Worm (Caenorhabditis elegans) whole organism, young adult: ENCODE data around the gene rab-39.

Source experiments
- B0336.3 ChIP-seq: fragments of 200-800 bp; sonication (Bioruptor generic); IDR thresholded peaks from 2 replicates; pipeline ENCODE4 v1.3.6; 2022; ENCODE audit warnings: missing genetic modification characterization, missing compliant biosample characterization
- C06A6.2 ChIP-seq: fragments of 200-800 bp; sonication (Bioruptor generic); conservative IDR thresholded peaks from 2 replicates; pipeline ENCODE4 v1.3.6; 2022; ENCODE audit warnings: missing genetic modification characterization, missing compliant biosample characterization
- F10E7.11 ChIP-seq: sonication (generic microtip); optimal IDR thresholded peaks from 2 replicates; lab custom pipeline; 2017; ENCODE audit warnings: mild to moderate bottlenecking, missing genetic modification characterization, moderate library complexity, missing compliant biosample characterization
- F23B12.7 ChIP-seq: sonication (generic microtip); optimal IDR thresholded peaks from 2 replicates; lab custom pipeline; 2017; ENCODE audit warnings: missing genetic modification characterization, mild to moderate bottlenecking, missing compliant biosample characterization, antibody characterized with exemption, moderate library complexity; ENCODE audit not compliant: insufficient read depth
- F37B4.10 ChIP-seq: fragments of 200-800 bp; sonication (Bioruptor generic); IDR thresholded peaks from 2 replicates; pipeline ENCODE4 v1.3.6; 2022; ENCODE audit warnings: missing genetic modification characterization, missing compliant biosample characterization
- F39B2.1 ChIP-seq: fragments of 200-800 bp; sonication (Bioruptor generic); IDR thresholded peaks from 2 replicates; pipeline ENCODE4 v1.3.6; 2022; ENCODE audit warnings: missing genetic modification reagents, missing genetic modification characterization, missing compliant biosample characterization
- F57A8.1 ChIP-seq: fragments of 200-800 bp; sonication (Bioruptor generic); optimal IDR thresholded peaks from 2 replicates; lab custom pipeline; 2018; ENCODE audit warnings: mild to moderate bottlenecking, missing genetic modification characterization, moderate library complexity, missing compliant biosample characterization
- T26A5.8 ChIP-seq: sonication (generic microtip); optimal IDR thresholded peaks from 2 replicates; lab custom pipeline; 2016; ENCODE audit warnings: missing genetic modification characterization, missing compliant biosample characterization
- Y79H2A.3 ChIP-seq: fragments of 200-800 bp; sonication (Bioruptor generic); conservative IDR thresholded peaks from 2 replicates; pipeline ENCODE4 v1.3.6; 2022; ENCODE audit warnings: missing genetic modification reagents, missing genetic modification characterization, missing compliant biosample characterization
- akir-1 ChIP-seq: fragments of 200-800 bp; sonication (Bioruptor generic); optimal IDR thresholded peaks from 2 replicates; lab custom pipeline; 2018; ENCODE audit warnings: mild to moderate bottlenecking, missing genetic modification characterization, moderate library complexity, missing compliant biosample characterization
- aptf-2 ChIP-seq: fragments of 200-800 bp; sonication (Bioruptor generic); conservative IDR thresholded peaks from 2 replicates; pipeline ENCODE4 v1.3.6; 2022; ENCODE audit warnings: missing genetic modification reagents, missing genetic modification characterization, missing compliant biosample characterization
- bed-2 ChIP-seq: fragments of 200-800 bp; sonication (Bioruptor generic); IDR thresholded peaks from 2 replicates; pipeline ENCODE4 v1.3.6; 2022; ENCODE audit warnings: missing genetic modification reagents, missing genetic modification characterization, missing compliant biosample characterization
- efl-1 ChIP-seq: fragments of 150-350 bp; optimal IDR thresholded peaks from 2 replicates; lab custom pipeline; 2014; ENCODE audit warnings: missing biosample characterization, missing genetic modification reagents, missing genetic modification characterization
- ekl-4 ChIP-seq: fragments of 200-800 bp; sonication (Bioruptor generic); IDR thresholded peaks from 2 replicates; pipeline ENCODE4 v1.3.6; 2022; ENCODE audit warnings: missing genetic modification reagents, missing genetic modification characterization, missing compliant biosample characterization
- him-1 ChIP-seq: sonication (generic microtip); optimal IDR thresholded peaks from 2 replicates; lab custom pipeline; 2016; ENCODE audit warnings: missing genotype, missing genetic modification reagents, missing genetic modification characterization, missing compliant biosample characterization
- hlh-12 ChIP-seq: sonication (generic microtip); optimal IDR thresholded peaks from 2 replicates; lab custom pipeline; 2016; ENCODE audit warnings: missing genetic modification characterization, missing compliant biosample characterization
- hlh-26 ChIP-seq: fragments of 200-800 bp; sonication (Bioruptor generic); conservative IDR thresholded peaks from 2 replicates; pipeline ENCODE4 v1.3.6; 2022; ENCODE audit warnings: missing genetic modification reagents, missing genetic modification characterization, missing compliant biosample characterization
- hmg-20 ChIP-seq: fragments of 200-800 bp; sonication (Bioruptor generic); IDR thresholded peaks from 2 replicates; pipeline ENCODE4 v1.3.6; 2022; ENCODE audit warnings: missing genetic modification reagents, missing genetic modification characterization, missing compliant biosample characterization
- let-526 ChIP-seq: fragments of 200-800 bp; sonication (Bioruptor generic); IDR thresholded peaks from 2 replicates; pipeline ENCODE4 v1.3.6; 2022; ENCODE audit warnings: missing genetic modification reagents, missing genetic modification characterization, missing compliant biosample characterization
- let-607 ChIP-seq, 2 experiments: fragments of 200-800 bp in 1 of 2; sonication (Bioruptor generic) in 1 of 2; sonication (generic microtip) in 1 of 2; optimal IDR thresholded peaks; 2 replicates each; lab custom pipeline; 2016 to 2018; ENCODE audit warnings: mild to moderate bottlenecking in 2 of 2, missing compliant biosample characterization in 2 of 2, missing genetic modification characterization in 2 of 2, moderate library complexity in 2 of 2, missing genotype in 1 of 2
- lin-26 ChIP-seq: fragments of 200-800 bp; sonication (Bioruptor generic); IDR thresholded peaks from 2 replicates; pipeline ENCODE4 v1.3.6; 2022; ENCODE audit warnings: missing genetic modification reagents, missing genetic modification characterization, missing compliant biosample characterization
- lin-35 ChIP-seq, 3 experiments: fragments of 150-350 bp in 2 of 3; sonication (generic microtip) in 1 of 3; optimal IDR thresholded peaks; 2 replicates each; lab custom pipeline; 2014 to 2018; ENCODE audit warnings: missing biosample characterization in 3 of 3, missing genetic modification characterization in 3 of 3, missing genetic modification reagents in 3 of 3
- lir-1 ChIP-seq: fragments of 200-800 bp; sonication (Bioruptor generic); conservative IDR thresholded peaks from 2 replicates; pipeline ENCODE4 v1.3.6; 2022; ENCODE audit warnings: missing genetic modification reagents, missing genetic modification characterization, missing compliant biosample characterization
- madf-10 ChIP-seq: sonication (generic microtip); optimal IDR thresholded peaks from 2 replicates; lab custom pipeline; 2016; ENCODE audit warnings: mild to moderate bottlenecking, missing genetic modification characterization, missing compliant biosample characterization
- madf-8 ChIP-seq: fragments of 200-800 bp; sonication (Bioruptor generic); conservative IDR thresholded peaks from 2 replicates; pipeline ENCODE4 v1.3.6; 2022; ENCODE audit warnings: missing genetic modification reagents, missing genetic modification characterization, missing compliant biosample characterization
- mel-28 ChIP-seq: sonication (generic microtip); optimal IDR thresholded peaks from 2 replicates; lab custom pipeline; 2016; ENCODE audit warnings: borderline replicate concordance, mild to moderate bottlenecking, missing genetic modification characterization, missing compliant biosample characterization
- mxl-1 ChIP-seq: sonication (generic microtip); optimal IDR thresholded peaks from 2 replicates; lab custom pipeline; 2016; ENCODE audit warnings: missing genetic modification characterization, missing compliant biosample characterization
- nfya-2 ChIP-seq: fragments of 200-800 bp; sonication (Bioruptor generic); IDR thresholded peaks from 2 replicates; pipeline ENCODE4 v1.3.6; 2022; ENCODE audit warnings: missing genetic modification reagents, missing genetic modification characterization, missing compliant biosample characterization
- nfyb-1 ChIP-seq: fragments of 200-800 bp; sonication (Bioruptor generic); IDR thresholded peaks from 2 replicates; pipeline ENCODE4 v1.3.6; 2022; ENCODE audit warnings: missing genetic modification reagents, missing genetic modification characterization, missing compliant biosample characterization
- nhr-179 ChIP-seq: sonication (generic microtip); optimal IDR thresholded peaks from 2 replicates; lab custom pipeline; 2016; ENCODE audit warnings: mild to moderate bottlenecking, missing genetic modification characterization, missing compliant biosample characterization
- nhr-80 ChIP-seq: sonication (generic microtip); optimal IDR thresholded peaks from 2 replicates; lab custom pipeline; 2016; ENCODE audit warnings: missing genetic modification characterization, missing compliant biosample characterization
- nhr-90 ChIP-seq: sonication (generic microtip); optimal IDR thresholded peaks from 2 replicates; lab custom pipeline; 2016; ENCODE audit warnings: missing genotype, mild to moderate bottlenecking, missing genetic modification characterization, missing compliant biosample characterization
- pbrm-1 ChIP-seq: fragments of 200-800 bp; sonication (Bioruptor generic); IDR thresholded peaks from 2 replicates; pipeline ENCODE4 v1.3.6; 2022; ENCODE audit warnings: missing genetic modification reagents, missing genetic modification characterization, missing compliant biosample characterization
- rcor-1 ChIP-seq: fragments of 200-800 bp; sonication (Bioruptor generic); IDR thresholded peaks from 2 replicates; pipeline ENCODE4 v1.3.6; 2022; ENCODE audit warnings: missing genetic modification reagents, missing genetic modification characterization, missing compliant biosample characterization
- rec-8 ChIP-seq, 2 experiments: sonication (generic microtip); optimal IDR thresholded peaks; 2 replicates each; lab custom pipeline; 2016; ENCODE audit warnings: mild to moderate bottlenecking in 2 of 2, missing genetic modification characterization in 2 of 2, missing genetic modification reagents in 2 of 2, missing genotype in 2 of 2, missing biosample characterization in 1 of 2, missing compliant biosample characterization in 1 of 2, moderate library complexity in 1 of 2
- rpc-1 ChIP-seq, 2 experiments: fragments of 150-350 bp in 1 of 2; sonication (generic microtip) in 1 of 2; optimal IDR thresholded peaks; 2 replicates each; lab custom pipeline; 2014 to 2018; ENCODE audit warnings: missing biosample characterization in 1 of 2, missing genetic modification characterization in 1 of 2, missing genetic modification reagents in 1 of 2, missing genotype in 1 of 2
- sea-2 ChIP-seq: fragments of 200-800 bp; sonication (Bioruptor generic); IDR thresholded peaks from 2 replicates; pipeline ENCODE4 v1.3.6; 2022; ENCODE audit warnings: missing genetic modification characterization, missing compliant biosample characterization
- snpc-1.1 ChIP-seq: sonication (generic microtip); optimal IDR thresholded peaks from 2 replicates; lab custom pipeline; 2017; ENCODE audit warnings: missing genetic modification characterization, mild to moderate bottlenecking, missing compliant biosample characterization, antibody characterized with exemption, moderate library complexity, missing genotype, missing genetic modification reagents; ENCODE audit not compliant: insufficient read depth
- sptf-2 ChIP-seq: fragments of 200-800 bp; sonication (Bioruptor generic); optimal IDR thresholded peaks from 2 replicates; lab custom pipeline; 2018; ENCODE audit warnings: mild to moderate bottlenecking, missing genetic modification characterization, missing compliant biosample characterization
- tbp1 ChIP-seq: fragments of 200-800 bp; sonication (Bioruptor generic); optimal IDR thresholded peaks from 2 replicates; lab custom pipeline; 2018; ENCODE audit warnings: mild to moderate bottlenecking, missing genetic modification characterization, missing compliant biosample characterization
- tbx-9 ChIP-seq: sonication (generic microtip); optimal IDR thresholded peaks from 2 replicates; lab custom pipeline; 2016; ENCODE audit warnings: borderline replicate concordance, missing genetic modification characterization, inconsistent platforms, missing compliant biosample characterization
- unc-130 ChIP-seq: sonication (generic microtip); optimal IDR thresholded peaks from 2 replicates; lab custom pipeline; 2016; ENCODE audit warnings: missing genetic modification reagents, missing genetic modification characterization, missing compliant biosample characterization
- unc-62 ChIP-seq: fragments of 150-350 bp; optimal IDR thresholded peaks from 2 replicates; lab custom pipeline; 2014; ENCODE audit warnings: missing biosample characterization, missing genetic modification reagents, missing genetic modification characterization
- ztf-22 ChIP-seq: fragments of 200-800 bp; sonication (Bioruptor generic); optimal IDR thresholded peaks from 2 replicates; lab custom pipeline; 2018; ENCODE audit warnings: mild to moderate bottlenecking, missing genetic modification characterization, moderate library complexity, missing compliant biosample characterization
- ztf-25 ChIP-seq: fragments of 200-800 bp; sonication (Bioruptor generic); IDR thresholded peaks from 2 replicates; pipeline ENCODE4 v1.3.6; 2022; ENCODE audit warnings: missing genetic modification reagents, missing genetic modification characterization, missing compliant biosample characterization
- ztf-28 ChIP-seq: fragments of 200-800 bp; sonication (Bioruptor generic); IDR thresholded peaks from 2 replicates; pipeline ENCODE4 v1.3.6; 2022; ENCODE audit warnings: missing genetic modification reagents, missing genetic modification characterization, missing compliant biosample characterization
- ztf-3 ChIP-seq: fragments of 200-800 bp; sonication (Bioruptor generic); optimal IDR thresholded peaks from 2 replicates; lab custom pipeline; 2018; ENCODE audit warnings: mild to moderate bottlenecking, missing genetic modification characterization, missing compliant biosample characterization

The rab-39 gene

ce11 chrII:9283668-9284357 is 38.9 kb downstream of the rab-39 start (continued):
- no peak for TF ChIP-seq sptf-2 (GFP tag; lab: Kevin White, UChicago)
- no peak for TF ChIP-seq ztf-25 (GFP tag; lab: Robert Waterston, UW)
- TF ChIP-seq ztf-28 (GFP tag; lab: Robert Waterston, UW), result no peak
- TF ChIP-seq efl-1 (GFP tag; lab: Kevin White, UChicago), result no peak
- TF ChIP-seq hlh-26, result no peak
- peak; percentile 67 for TF ChIP-seq nhr-80 (tag; lab: Kevin White, UChicago)
- TF ChIP-seq rcor-1 (GFP tag; lab: Robert Waterston, UW), result no peak
- TF ChIP-seq F39B2.1, result no peak
- TF ChIP-seq akir-1, result no peak
- no peak for TF ChIP-seq F57A8.1 (GFP tag; lab: Kevin White, UChicago)
- no peak for TF ChIP-seq tbx-9 (tag; lab: Kevin White, UChicago)
- no peak for TF ChIP-seq ztf-3 (GFP tag; lab: Kevin White, UChicago)
- TF ChIP-seq aptf-2 (GFP tag; lab: Robert Waterston, UW), result no peak
- TF ChIP-seq pbrm-1, result peak; percentile 45; the same call in 1 of the 2 replicates
- no peak for TF ChIP-seq Y79H2A.3 (GFP tag; lab: Robert Waterston, UW)
- no peak for TF ChIP-seq F37B4.10
- peak; percentile 40 for TF ChIP-seq nhr-90 (tag; lab: Kevin White, UChicago)
- no peak for TF ChIP-seq F10E7.11 (tag; lab: Kevin White, UChicago)
- TF ChIP-seq ekl-4 (GFP tag; lab: Robert Waterston, UW), result no peak
- TF ChIP-seq F23B12.7 (tag; lab: Kevin White, UChicago), result no peak
- no peak for TF ChIP-seq mxl-1 (tag; lab: Kevin White, UChicago)
- TF ChIP-seq T26A5.8 (tag; lab: Kevin White, UChicago), result no peak
- no peak for TF ChIP-seq hlh-12
- TF ChIP-seq unc-130, result no peak
- TF ChIP-seq rec-8 (tag; optimal IDR thresholded peaks at IDR 0.05; lab: Kevin White, UChicago), result no peak
- no peak for TF ChIP-seq ztf-22
- no peak for TF ChIP-seq nfya-2 (GFP tag; lab: Robert Waterston, UW)
- TF ChIP-seq let-526 (GFP tag; lab: Robert Waterston, UW), result no peak
- no peak for TF ChIP-seq lin-35 (GFP tag; optimal IDR thresholded peaks at IDR 0.05; lab: Kevin White, UChicago)
- no peak for TF ChIP-seq bed-2 (GFP tag; lab: Robert Waterston, UW)
- 0 out of 2 replicates have a peak, but pooled peaks have one; percentile 26 for TF ChIP-seq C06A6.2 (GFP tag; lab: Robert Waterston, UW)
- no peak for TF ChIP-seq madf-8
- TF ChIP-seq mel-28 (tag; lab: Kevin White, UChicago), result no peak
- TF ChIP-seq madf-10, result peak; percentile 30
- TF ChIP-seq let-607 (tag; optimal IDR thresholded peaks at IDR 0.05; lab: Kevin White, UChicago), result peak in 1 of 2 experiments; percentile 73
- no peak for TF ChIP-seq rpc-1 (optimal IDR thresholded peaks at IDR 0.05; lab: Kevin White, UChicago)
- TF ChIP-seq rpc-1 (tag; optimal IDR thresholded peaks at IDR 0.05; lab: Kevin White, UChicago), result no peak
- TF ChIP-seq lir-1 (GFP tag; lab: Robert Waterston, UW), result no peak
- no peak for TF ChIP-seq lin-26 (GFP tag; lab: Robert Waterston, UW)
- TF ChIP-seq nfyb-1 (GFP tag; lab: Robert Waterston, UW), result peak; percentile 82
- TF ChIP-seq hmg-20 (GFP tag; lab: Robert Waterston, UW), result no peak
- no peak for TF ChIP-seq sea-2 (GFP tag; lab: Robert Waterston, UW)
- no peak for TF ChIP-seq snpc-1.1 (tag; lab: Kevin White, UChicago)
- TF ChIP-seq B0336.3, result peak; percentile 73; the same call in 1 of the 2 replicates
- TF ChIP-seq unc-62 (GFP tag; lab: Kevin White, UChicago), result peak; percentile 86
- no peak for TF ChIP-seq nhr-179
- TF ChIP-seq tbp1 (GFP tag; lab: Kevin White, UChicago), result peak; percentile 12
- no peak for TF ChIP-seq him-1 (tag; lab: Kevin White, UChicago)
